Worm (Caenorhabditis elegans) whole organism, L4 larva: Measurements from ENCODE around the gene rrsr-1.

Experiments
- F10B5.3 ChIP-seq: sonication (generic microtip); optimal IDR thresholded peaks from 2 replicates; lab custom pipeline; 2016; ENCODE audit warnings: mild to moderate bottlenecking, missing genetic modification characterization, missing compliant biosample characterization
- F49E8.2 ChIP-seq: sonication (generic microtip); optimal IDR thresholded peaks from 2 replicates; lab custom pipeline; 2016; ENCODE audit warnings: missing compliant biosample characterization, mild to moderate bottlenecking, missing genetic modification characterization, borderline replicate concordance
- T26A8.4 ChIP-seq: fragments of 200-800 bp; sonication (Bioruptor generic); IDR thresholded peaks from 2 replicates; pipeline ENCODE4 v1.3.6; 2022; ENCODE audit warnings: missing genetic modification characterization, missing compliant biosample characterization
- Y105C5A.15 ChIP-seq: fragments of 200-800 bp; sonication (Bioruptor generic); IDR thresholded peaks from 2 replicates; pipeline ENCODE4 v1.3.6; 2022; ENCODE audit warnings: missing genetic modification characterization, missing compliant biosample characterization
- Y48G9A.11 ChIP-seq: fragments of 200-800 bp; sonication (Bioruptor generic); IDR thresholded peaks from 2 replicates; pipeline ENCODE4 v1.3.6; 2022; ENCODE audit warnings: missing genetic modification reagents, missing genetic modification characterization, missing compliant biosample characterization
- ZK337.2 ChIP-seq: fragments of 200-800 bp; sonication (Bioruptor generic); IDR thresholded peaks from 2 replicates; pipeline ENCODE4 v1.3.6; 2022; ENCODE audit warnings: missing genetic modification reagents, missing genetic modification characterization, missing compliant biosample characterization
- aha-1 ChIP-seq: fragments of 150-350 bp; peaks from one replicate; lab custom pipeline; 2014; ENCODE audit warnings: missing biosample characterization, missing genetic modification characterization
- arid-1 ChIP-seq: fragments of 200-800 bp; sonication (Bioruptor generic); conservative IDR thresholded peaks from 2 replicates; pipeline ENCODE4 v1.3.6; 2022; ENCODE audit warnings: missing genetic modification reagents, missing genetic modification characterization, missing compliant biosample characterization
- ceh-20 ChIP-seq: fragments of 200-800 bp; sonication (Bioruptor generic); IDR thresholded peaks from 2 replicates; pipeline ENCODE4 v1.3.6; 2022; ENCODE audit warnings: missing genetic modification reagents, missing genetic modification characterization, missing compliant biosample characterization
- ceh-44 ChIP-seq: fragments of 200-800 bp; sonication (Bioruptor generic); IDR thresholded peaks from 2 replicates; pipeline ENCODE4 v1.3.6; 2022; ENCODE audit warnings: missing genetic modification reagents, missing genetic modification characterization, missing compliant biosample characterization
- daf-16 ChIP-seq, 3 experiments: sonication (generic microtip); optimal IDR thresholded peaks; 2 replicates each; lab custom pipeline; 2016 to 2017; ENCODE audit warnings: missing genetic modification characterization in 3 of 3, missing genetic modification reagents in 3 of 3, mild to moderate bottlenecking in 2 of 3, missing compliant biosample characterization in 2 of 3, missing biosample characterization in 1 of 3, moderate library complexity in 1 of 3
- dmd-6 ChIP-seq: fragments of 200-800 bp; sonication (Bioruptor generic); IDR thresholded peaks from 2 replicates; pipeline ENCODE4 v1.3.6; 2022; ENCODE audit warnings: missing genetic modification reagents, missing genetic modification characterization, missing compliant biosample characterization
- dmd-8 ChIP-seq: fragments of 200-800 bp; sonication (Bioruptor generic); IDR thresholded peaks from 2 replicates; pipeline ENCODE4 v1.3.6; 2022; ENCODE audit warnings: missing genetic modification characterization, missing compliant biosample characterization
- dmd-9 ChIP-seq: fragments of 200-800 bp; sonication (Bioruptor generic); IDR thresholded peaks from 2 replicates; pipeline ENCODE4 v1.3.6; 2022; ENCODE audit warnings: missing genetic modification reagents, missing genetic modification characterization, missing compliant biosample characterization
- dve-1 ChIP-seq: sonication (generic microtip); optimal IDR thresholded peaks from 2 replicates; lab custom pipeline; 2017; ENCODE audit warnings: antibody characterized with exemption, mild to moderate bottlenecking, missing genetic modification characterization, missing compliant biosample characterization; ENCODE audit not compliant: insufficient read depth
- egl-43 ChIP-seq: fragments of 200-800 bp; sonication (Bioruptor generic); IDR thresholded peaks from 2 replicates; pipeline ENCODE4 v1.3.6; 2022; ENCODE audit warnings: missing genetic modification reagents, missing genetic modification characterization, missing compliant biosample characterization
- hlh-11 ChIP-seq: fragments of 200-800 bp; sonication (Bioruptor generic); optimal IDR thresholded peaks from 2 replicates; lab custom pipeline; 2018; ENCODE audit warnings: mild to moderate bottlenecking, missing genetic modification characterization, missing compliant biosample characterization
- hmg-1.1 ChIP-seq: fragments of 200-800 bp; sonication (Bioruptor generic); IDR thresholded peaks from 2 replicates; pipeline ENCODE4 v1.3.6; 2022; ENCODE audit warnings: missing genetic modification reagents, missing genetic modification characterization, missing compliant biosample characterization
- lin-1 ChIP-seq: fragments of 200-800 bp; sonication (Bioruptor generic); IDR thresholded peaks from 2 replicates; pipeline ENCODE4 v1.3.6; 2022; ENCODE audit warnings: missing genetic modification reagents, missing genetic modification characterization, missing compliant biosample characterization
- lin-38 ChIP-seq: fragments of 200-800 bp; sonication (Bioruptor generic); IDR thresholded peaks from 2 replicates; pipeline ENCODE4 v1.3.6; 2022; ENCODE audit warnings: missing genetic modification reagents, missing genetic modification characterization, missing compliant biosample characterization
- madf-5 ChIP-seq, 2 experiments: fragments of 200-800 bp; sonication (Bioruptor generic); IDR thresholded peaks; 2 replicates each; pipeline ENCODE4 v1.3.6; 2022; ENCODE audit warnings: missing compliant biosample characterization in 2 of 2, missing genetic modification characterization in 2 of 2
- madf-9 ChIP-seq: fragments of 200-800 bp; sonication (Bioruptor generic); conservative IDR thresholded peaks from 2 replicates; pipeline ENCODE4 v1.3.6; 2022; ENCODE audit warnings: missing genetic modification reagents, missing genetic modification characterization, missing compliant biosample characterization
- mdt-29 ChIP-seq: fragments of 200-800 bp; sonication (Bioruptor generic); IDR thresholded peaks from 2 replicates; pipeline ENCODE4 v1.3.6; 2022; ENCODE audit warnings: missing genetic modification reagents, missing genetic modification characterization, missing compliant biosample characterization
- mes-2 ChIP-seq: sonication (generic microtip); optimal IDR thresholded peaks from 2 replicates; lab custom pipeline; 2016; ENCODE audit warnings: missing genotype, mild to moderate bottlenecking, missing genetic modification characterization, missing compliant biosample characterization; ENCODE audit not compliant: poor library complexity, severe bottlenecking
- mxl-3 ChIP-seq: fragments of 200-800 bp; sonication (Bioruptor generic); optimal IDR thresholded peaks from 2 replicates; lab custom pipeline; 2018; ENCODE audit warnings: mild to moderate bottlenecking, missing genetic modification characterization, missing compliant biosample characterization
- nhr-102 ChIP-seq: sonication (generic microtip); optimal IDR thresholded peaks from 2 replicates; lab custom pipeline; 2016; ENCODE audit warnings: mild to moderate bottlenecking, missing genetic modification characterization, moderate library complexity, missing compliant biosample characterization
- nhr-25 ChIP-seq: sonication (generic microtip); optimal IDR thresholded peaks from 2 replicates; lab custom pipeline; 2017; ENCODE audit warnings: missing genetic modification characterization, mild to moderate bottlenecking, missing compliant biosample characterization, antibody characterized with exemption, moderate library complexity, borderline replicate concordance; ENCODE audit not compliant: insufficient read depth
- nhr-41 ChIP-seq: fragments of 200-800 bp; sonication (Bioruptor generic); IDR thresholded peaks from 2 replicates; pipeline ENCODE4 v1.3.6; 2022; ENCODE audit warnings: missing genetic modification reagents, missing genetic modification characterization, missing compliant biosample characterization
- nhr-42 ChIP-seq: fragments of 200-800 bp; sonication (Bioruptor generic); IDR thresholded peaks from 2 replicates; pipeline ENCODE4 v1.3.6; 2022; ENCODE audit warnings: missing genetic modification characterization, missing compliant biosample characterization
- nhr-48 ChIP-seq: sonication (generic microtip); optimal IDR thresholded peaks from 2 replicates; lab custom pipeline; 2016; ENCODE audit warnings: mild to moderate bottlenecking, missing genetic modification characterization, missing compliant biosample characterization
- nhr-76 ChIP-seq: fragments of 150-350 bp; optimal IDR thresholded peaks from 2 replicates; lab custom pipeline; 2014; ENCODE audit warnings: missing biosample characterization, missing genetic modification characterization
- php-3 ChIP-seq: fragments of 200-800 bp; sonication (Bioruptor generic); IDR thresholded peaks from 2 replicates; pipeline ENCODE4 v1.3.6; 2022; ENCODE audit warnings: missing genetic modification reagents, missing genetic modification characterization, missing compliant biosample characterization
- pqm-1 ChIP-seq: sonication (generic microtip); optimal IDR thresholded peaks from 2 replicates; lab custom pipeline; 2017; ENCODE audit warnings: missing biosample characterization, missing genetic modification characterization
- rbr-2 ChIP-seq: sonication (generic microtip); optimal IDR thresholded peaks from 2 replicates; lab custom pipeline; 2016; ENCODE audit warnings: missing genotype, missing genetic modification characterization, missing compliant biosample characterization
- saeg-2 ChIP-seq: fragments of 200-800 bp; sonication (Bioruptor generic); IDR thresholded peaks from 2 replicates; pipeline ENCODE4 v1.3.6; 2022; ENCODE audit warnings: missing genetic modification reagents, missing genetic modification characterization, missing compliant biosample characterization
- set-16 ChIP-seq: fragments of 200-800 bp; sonication (Bioruptor generic); IDR thresholded peaks from 2 replicates; pipeline ENCODE4 v1.3.6; 2022; ENCODE audit warnings: missing genetic modification reagents, missing genetic modification characterization, missing compliant biosample characterization
- snpc-1.2 ChIP-seq: fragments of 200-800 bp; sonication (Bioruptor generic); IDR thresholded peaks from 2 replicates; pipeline ENCODE4 v1.3.6; 2022; ENCODE audit warnings: missing genetic modification reagents, missing genetic modification characterization, missing compliant biosample characterization
- snpc-4 ChIP-seq: fragments of 150-350 bp; optimal IDR thresholded peaks from 2 replicates; lab custom pipeline; 2014; ENCODE audit warnings: missing biosample characterization, missing genetic modification characterization
- spr-1 ChIP-seq: sonication (generic microtip); optimal IDR thresholded peaks from 2 replicates; lab custom pipeline; 2016; ENCODE audit warnings: mild to moderate bottlenecking, missing genetic modification characterization, missing compliant biosample characterization
- zip-11 ChIP-seq: fragments of 200-800 bp; sonication (Bioruptor generic); IDR thresholded peaks from 2 replicates; pipeline ENCODE4 v1.3.6; 2022; ENCODE audit warnings: missing genetic modification characterization, missing compliant biosample characterization
- ztf-11 ChIP-seq: fragments of 150-350 bp; optimal IDR thresholded peaks from 2 replicates; lab custom pipeline; 2014; ENCODE audit warnings: missing biosample characterization, missing genetic modification characterization

The rrsr-1 gene

ce11 chrV:14468196-14468874, 43.5 kb upstream of the rrsr-1 start, which contains the start of gene srz-97 (continued):
- 0 out of 2 replicates have a peak, but pooled peaks have one; percentile 26 for TF ChIP-seq arid-1 (GFP tag; lab: Robert Waterston, UW)
- peak; percentile 68; the same call in 1 of the 2 replicates for TF ChIP-seq lin-1 (GFP tag; lab: Robert Waterston, UW)
- TF ChIP-seq mxl-3 (GFP tag; lab: Kevin White, UChicago): peak; percentile 7
- TF ChIP-seq pqm-1 (tag; lab: Kevin White, UChicago): no peak
- peak; percentile 61; the same call in 1 of the 2 replicates for TF ChIP-seq php-3 (GFP tag; lab: Robert Waterston, UW)
- TF ChIP-seq ZK337.2: 0 out of 2 replicates have a peak, but pooled peaks have one; percentile 17
- peak; percentile 21 for TF ChIP-seq nhr-25 (tag; lab: Kevin White, UChicago)
- 0 out of 2 replicates have a peak, but pooled peaks have one; percentile 31 for TF ChIP-seq ceh-20 (GFP tag; lab: Robert Waterston, UW)
- 0 out of 2 replicates have a peak, but pooled peaks have one; percentile 30 for TF ChIP-seq Y105C5A.15 (GFP tag; lab: Robert Waterston, UW)
- peak; percentile 56 for TF ChIP-seq nhr-48 (tag; lab: Kevin White, UChicago)
- no peak for TF ChIP-seq saeg-2
- peak; percentile 40 for TF ChIP-seq dve-1
- TF ChIP-seq hlh-11 (tag; lab: Kevin White, UChicago): peak; percentile 77
- TF ChIP-seq egl-43 (GFP tag; lab: Robert Waterston, UW): peak; percentile 77
- TF ChIP-seq mes-2 (tag; lab: Kevin White, UChicago): peak; percentile 75
- TF ChIP-seq T26A8.4: peak; percentile 86
- TF ChIP-seq zip-11 (GFP tag; lab: Robert Waterston, UW): no peak
- peak; percentile 63; the same call in 1 of the 2 replicates for TF ChIP-seq nhr-42
- peak; percentile 61; the same call in 1 of the 2 replicates for TF ChIP-seq hmg-1.1
- TF ChIP-seq rbr-2 (tag; lab: Kevin White, UChicago): peak; percentile 35
- no peak for TF ChIP-seq ztf-11 (tag; lab: Kevin White, UChicago)
- no peak for TF ChIP-seq nhr-76 (tag; lab: Kevin White, UChicago)
- TF ChIP-seq aha-1: peak; percentile 82
- TF ChIP-seq, all 104 proteins: peak for 34

DNA sequence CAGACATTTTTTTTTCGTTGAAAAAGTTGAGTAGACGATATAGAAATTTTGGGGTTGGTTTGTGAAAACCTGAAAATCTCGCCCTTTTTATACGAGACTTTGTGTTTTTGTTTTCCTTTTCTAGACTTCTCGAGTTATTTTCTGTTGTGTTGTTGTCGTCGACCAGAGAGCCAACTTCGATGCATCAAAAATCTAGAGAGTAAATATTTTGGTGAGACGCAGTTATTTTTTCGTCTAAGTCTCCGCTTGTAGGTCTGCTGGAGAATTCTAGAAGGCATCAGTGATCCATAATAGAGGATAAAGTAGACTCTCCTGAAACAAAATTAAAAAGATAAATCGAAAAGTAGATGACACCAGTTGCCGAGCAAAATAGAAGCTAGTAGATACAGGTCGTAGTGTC, 39.6 kb upstream of the rrsr-1 start, which contains the start of gene F08H9.4:
TSS of gene F08H9.4 (minus strand) at position 61 of the 400 bp plus-strand sequence.
- TF ChIP-seq daf-16 (GFP tag; optimal IDR thresholded peaks at IDR 0.05; lab: Kevin White, UChicago): peak in 1 of 2 experiments; percentile 95
- TF ChIP-seq daf-16 (tag; optimal IDR thresholded peaks at IDR 0.05; lab: Kevin White, UChicago): no peak
- no peak for TF ChIP-seq madf-9

DNA sequence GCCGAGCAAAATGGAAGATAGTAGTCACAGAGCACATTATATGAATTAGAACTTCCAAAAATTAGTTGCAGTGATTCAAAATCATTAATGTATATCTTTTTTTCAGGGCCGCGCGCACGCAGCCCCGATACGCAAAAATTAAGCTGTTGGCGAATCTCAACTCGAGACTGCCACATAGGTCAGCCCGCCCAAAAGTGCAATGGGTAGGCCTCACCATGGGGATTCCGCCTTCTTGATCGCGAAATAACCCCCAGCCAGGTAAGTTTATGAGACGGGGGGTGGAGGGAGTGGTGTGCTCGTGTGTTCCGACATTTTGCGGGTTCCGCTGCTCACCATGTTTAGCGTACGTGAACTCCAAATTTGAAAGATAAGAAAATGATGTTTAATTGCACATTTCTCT, 38.3 kb upstream of the rrsr-1 start, which contains the start of gene F08H9.3:
TSS of gene F08H9.3 (minus strand) at position 252 of the 400 bp plus-strand sequence.
- peak; percentile 69 for TF ChIP-seq snpc-4 (tag; lab: Kevin White, UChicago)
- TF ChIP-seq madf-5 (GFP tag; IDR thresholded peaks at IDR 0.05; lab: Robert Waterston, UW): 0 out of 4 replicates have a peak, but pooled peaks of 1 of the 2 experiments have one; percentile 18
- TF ChIP-seq F49E8.2 (tag; lab: Kevin White, UChicago): peak; percentile 63
- TF ChIP-seq spr-1 (tag; lab: Kevin White, UChicago): peak; percentile 59
- TF ChIP-seq snpc-1.2 (GFP tag; lab: Robert Waterston, UW): peak; percentile 73
- peak; percentile 70 for TF ChIP-seq nhr-102
- TF ChIP-seq lin-38: peak; percentile 64
- TF ChIP-seq nhr-41 (GFP tag; lab: Robert Waterston, UW): 0 out of 2 replicates have a peak, but pooled peaks have one; percentile 37
- peak; percentile 54 for TF ChIP-seq set-16
- peak; percentile 24 for TF ChIP-seq hlh-11 (tag; lab: Kevin White, UChicago)
- TF ChIP-seq saeg-2: 0 out of 2 replicates have a peak, but pooled peaks have one; percentile 13
- TF ChIP-seq nhr-42: 0 out of 2 replicates have a peak, but pooled peaks have one; percentile 30
- peak; percentile 76 for TF ChIP-seq egl-43 (GFP tag; lab: Robert Waterston, UW)
- TF ChIP-seq Y48G9A.11 (GFP tag; lab: Robert Waterston, UW): peak; percentile 67
- TF ChIP-seq hmg-1.1: 0 out of 2 replicates have a peak, but pooled peaks have one; percentile 30
- TF ChIP-seq nhr-48 (tag; lab: Kevin White, UChicago): peak; percentile 46
- TF ChIP-seq dve-1: peak; percentile 76
- peak; percentile 79 for TF ChIP-seq T26A8.4
- TF ChIP-seq mdt-29 (GFP tag; lab: Robert Waterston, UW): 0 out of 2 replicates have a peak, but pooled peaks have one; percentile 36
- peak in 1 of 2 experiments; percentile 60 for TF ChIP-seq daf-16 (GFP tag; optimal IDR thresholded peaks at IDR 0.05; lab: Kevin White, UChicago)
- TF ChIP-seq daf-16 (tag; optimal IDR thresholded peaks at IDR 0.05; lab: Kevin White, UChicago): peak; percentile 50
- 0 out of 2 replicates have a peak, but pooled peaks have one; percentile 20 for TF ChIP-seq dmd-9 (GFP tag; lab: Robert Waterston, UW)
- 0 out of 2 replicates have a peak, but pooled peaks have one; percentile 38 for TF ChIP-seq dmd-8 (GFP tag; lab: Robert Waterston, UW)
- TF ChIP-seq dmd-6 (GFP tag; lab: Robert Waterston, UW): peak; percentile 43
- peak; percentile 24 for TF ChIP-seq mes-2 (tag; lab: Kevin White, UChicago)
- peak; percentile 58; the same call in 1 of the 2 replicates for TF ChIP-seq php-3 (GFP tag; lab: Robert Waterston, UW)
- TF ChIP-seq F10B5.3 (tag; lab: Kevin White, UChicago): peak; percentile 28
- peak; percentile 87 for TF ChIP-seq ceh-44 (GFP tag; lab: Robert Waterston, UW)
